Fruit fly (Drosophila melanogaster) whole organism, embryonic: Measurements from ENCODE around the gene mAcon1.
A peak's percentile ranks its signal among the peaks of the same experiment; 100 is the strongest.

Experiments
- Ada2b ChIP-seq: fragments of 200-800 bp; sonication (Bioruptor generic); IDR thresholded peaks from 2 replicates; pipeline ENCODE4 v1.3.6; 2022; ENCODE audit warnings: missing biosample characterization, missing genetic modification characterization
- Blimp-1 ChIP-seq: fragments of 200-800 bp; sonication (Bioruptor generic); optimal IDR thresholded peaks from 3 replicates; lab custom pipeline; 2018; ENCODE audit warnings: missing biosample characterization, missing genetic modification characterization, mild to moderate bottlenecking, moderate library complexity, missing genetic modification reagents
- CG10462 ChIP-seq: fragments of 200-800 bp; sonication (Bioruptor generic); optimal IDR thresholded peaks from 2 replicates; lab custom pipeline; 2016; ENCODE audit warnings: missing biosample characterization, missing genetic modification characterization
- CG10543 ChIP-seq: fragments of 200-800 bp; sonication (Bioruptor generic); optimal IDR thresholded peaks from 3 replicates; lab custom pipeline; 2017; ENCODE audit warnings: missing biosample characterization, mild to moderate bottlenecking, missing genetic modification characterization, moderate library complexity
- CG10959 ChIP-seq: fragments of 200-800 bp; sonication (Bioruptor generic); IDR thresholded peaks from 2 replicates; pipeline ENCODE4 v1.3.6; 2022; ENCODE audit warnings: missing biosample characterization, missing genetic modification characterization
- CG11456 ChIP-seq: fragments of 200-800 bp; sonication (Bioruptor generic); IDR thresholded peaks from 3 replicates; pipeline ENCODE4 v1.3.6; 2022; ENCODE audit warnings: missing biosample characterization, missing genetic modification characterization
- CG12236 ChIP-seq: fragments of 200-800 bp; sonication (Bioruptor generic); optimal IDR thresholded peaks from 2 replicates; lab custom pipeline; 2016; ENCODE audit warnings: missing biosample characterization, missing genetic modification characterization
- CG12299 ChIP-seq: fragments of 200-800 bp; sonication (Bioruptor generic); optimal IDR thresholded peaks from 2 replicates; lab custom pipeline; 2018; ENCODE audit warnings: missing biosample characterization, mild to moderate bottlenecking, missing genetic modification characterization
- CG1233 ChIP-seq: fragments of 200-800 bp; sonication (Bioruptor generic); optimal IDR thresholded peaks from 4 replicates; lab custom pipeline; 2018; ENCODE audit warnings: missing biosample characterization, mild to moderate bottlenecking, missing genetic modification characterization
- CG14014 ChIP-seq: fragments of 200-800 bp; sonication (Bioruptor generic); IDR thresholded peaks from 2 replicates; pipeline ENCODE4 v1.3.6; 2022; ENCODE audit warnings: missing biosample characterization, missing genetic modification characterization
- CG15269 ChIP-seq: fragments of 200-800 bp; sonication (Bioruptor generic); optimal IDR thresholded peaks from 2 replicates; lab custom pipeline; 2018; ENCODE audit warnings: missing biosample characterization, mild to moderate bottlenecking, missing genetic modification characterization, moderate library complexity
- CG15479 ChIP-seq: fragments of 200-800 bp; sonication (Bioruptor generic); optimal IDR thresholded peaks from 3 replicates; lab custom pipeline; 2019; ENCODE audit warnings: missing biosample characterization, mild to moderate bottlenecking, missing genetic modification characterization, moderate library complexity
- CG15696 ChIP-seq: fragments of 200-800 bp; sonication (Bioruptor generic); optimal IDR thresholded peaks from 2 replicates; lab custom pipeline; 2019; ENCODE audit warnings: missing biosample characterization, mild to moderate bottlenecking, missing genetic modification characterization, moderate library complexity
- CG16815 ChIP-seq: fragments of 200-800 bp; sonication (Bioruptor generic); optimal IDR thresholded peaks from 3 replicates; lab custom pipeline; 2017; ENCODE audit warnings: missing biosample characterization, mild to moderate bottlenecking, missing genetic modification characterization
- CG17568 ChIP-seq: fragments of 200-800 bp; sonication (Bioruptor generic); optimal IDR thresholded peaks from 2 replicates; lab custom pipeline; 2018; ENCODE audit warnings: missing biosample characterization, mild to moderate bottlenecking, missing genetic modification characterization, moderate library complexity
- CG1792 ChIP-seq: fragments of 200-800 bp; sonication (Bioruptor generic); optimal IDR thresholded peaks from 2 replicates; lab custom pipeline; 2016; ENCODE audit warnings: missing biosample characterization, missing genetic modification characterization
- CG2120 ChIP-seq: fragments of 200-800 bp; sonication (Bioruptor generic); optimal IDR thresholded peaks from 3 replicates; lab custom pipeline; 2016; ENCODE audit warnings: missing biosample characterization, missing genetic modification characterization
- CG2129 ChIP-seq: fragments of 200-800 bp; sonication (Bioruptor generic); IDR thresholded peaks from 2 replicates; pipeline ENCODE4 v1.3.6; 2022; ENCODE audit warnings: missing biosample characterization, missing genetic modification characterization; ENCODE audit not compliant: partially characterized antibody
- CG30020 ChIP-seq: fragments of 200-800 bp; optimal IDR thresholded peaks from 2 replicates; lab custom pipeline; 2019; ENCODE audit warnings: missing biosample characterization, mild to moderate bottlenecking, missing genetic modification characterization, moderate library complexity
- CG33213 ChIP-seq: fragments of 200-800 bp; sonication (Bioruptor generic); optimal IDR thresholded peaks from 3 replicates; lab custom pipeline; 2016; ENCODE audit warnings: missing biosample characterization, missing genetic modification characterization
- CG34376 ChIP-seq: fragments of 200-800 bp; sonication (Bioruptor generic); optimal IDR thresholded peaks from 2 replicates; lab custom pipeline; 2018; ENCODE audit warnings: missing biosample characterization, mild to moderate bottlenecking, missing genetic modification characterization
- CG3838 ChIP-seq: fragments of 200-800 bp; sonication (Bioruptor generic); optimal IDR thresholded peaks from 3 replicates; lab custom pipeline; 2016; ENCODE audit warnings: missing biosample characterization, missing genetic modification characterization
- CG3847 ChIP-seq: fragments of 200-800 bp; sonication (Bioruptor generic); IDR thresholded peaks from 2 replicates; pipeline ENCODE4 v1.3.6; 2022; ENCODE audit warnings: missing biosample characterization, missing genetic modification characterization
- CG9797 ChIP-seq: fragments of 200-800 bp; sonication (Bioruptor generic); optimal IDR thresholded peaks from 3 replicates; lab custom pipeline; 2018; ENCODE audit warnings: missing biosample characterization, mild to moderate bottlenecking, missing genetic modification characterization
- CHES-1-like ChIP-seq: fragments of 200-800 bp; sonication (Bioruptor generic); optimal IDR thresholded peaks from 2 replicates; lab custom pipeline; 2016; ENCODE audit warnings: missing biosample characterization, missing genetic modification characterization
- Hr3 ChIP-seq: fragments of 200-800 bp; sonication (Bioruptor generic); optimal IDR thresholded peaks from 3 replicates; lab custom pipeline; 2016; ENCODE audit warnings: missing biosample characterization, missing genetic modification characterization
- NfI ChIP-seq: fragments of 200-800 bp; sonication (Bioruptor generic); optimal IDR thresholded peaks from 3 replicates; lab custom pipeline; 2018; ENCODE audit warnings: missing biosample characterization, mild to moderate bottlenecking, missing genetic modification characterization, moderate library complexity
- Optix ChIP-seq: fragments of 200-800 bp; sonication (Bioruptor generic); IDR thresholded peaks from 3 replicates; pipeline ENCODE4 v1.3.6; 2022; ENCODE audit warnings: missing biosample characterization, missing genetic modification characterization
- Sry-β ChIP-seq: fragments of 200-800 bp; sonication (Bioruptor generic); optimal IDR thresholded peaks from 2 replicates; lab custom pipeline; 2018; ENCODE audit warnings: missing biosample characterization, mild to moderate bottlenecking, missing genetic modification characterization, moderate library complexity
- TFAM ChIP-seq: fragments of 200-800 bp; sonication (Bioruptor generic); optimal IDR thresholded peaks from 2 replicates; lab custom pipeline; 2017; ENCODE audit warnings: missing biosample characterization, missing genetic modification characterization, inconsistent platforms
- ab ChIP-seq: fragments of 200-800 bp; sonication (Bioruptor generic); optimal IDR thresholded peaks from 2 replicates; lab custom pipeline; 2016; ENCODE audit warnings: missing biosample characterization, missing genetic modification characterization
- ara ChIP-seq: fragments of 200-800 bp; sonication (Bioruptor generic); IDR thresholded peaks from 2 replicates; pipeline ENCODE4 v1.3.6; 2022; ENCODE audit warnings: missing biosample characterization, missing genetic modification characterization
- ase ChIP-seq: fragments of 200-800 bp; sonication (Bioruptor generic); IDR thresholded peaks from 3 replicates; pipeline ENCODE4 v1.3.6; 2022; ENCODE audit warnings: missing biosample characterization, missing genetic modification characterization
- cg ChIP-seq: fragments of 200-800 bp; sonication (Bioruptor generic); optimal IDR thresholded peaks from 3 replicates; lab custom pipeline; 2019; ENCODE audit warnings: missing biosample characterization, mild to moderate bottlenecking, missing genetic modification characterization, moderate library complexity
- chif ChIP-seq, 2 experiments: fragments of 200-800 bp; sonication (Bioruptor generic); optimal IDR thresholded peaks; 3 replicates each; lab custom pipeline; 2016; ENCODE audit warnings: missing biosample characterization in 2 of 2, missing genetic modification characterization in 2 of 2
- danr ChIP-seq: fragments of 200-800 bp; sonication (Bioruptor generic); IDR thresholded peaks from 2 replicates; pipeline ENCODE4 v1.3.6; 2022; ENCODE audit warnings: missing biosample characterization, missing genetic modification characterization
- fd102C ChIP-seq: fragments of 200-800 bp; sonication (Bioruptor generic); optimal IDR thresholded peaks from 2 replicates; lab custom pipeline; 2018; ENCODE audit warnings: missing biosample characterization, mild to moderate bottlenecking, missing genetic modification characterization, moderate library complexity
- ftz-f1 ChIP-seq: fragments of 200-800 bp; sonication (Bioruptor generic); optimal IDR thresholded peaks from 2 replicates; lab custom pipeline; 2016; ENCODE audit warnings: missing biosample characterization, missing genetic modification characterization
- gem ChIP-seq: fragments of 200-800 bp; sonication (Bioruptor generic); optimal IDR thresholded peaks from 2 replicates; lab custom pipeline; 2019; ENCODE audit warnings: missing biosample characterization, mild to moderate bottlenecking, missing genetic modification characterization, moderate library complexity
- knrl ChIP-seq: fragments of 200-800 bp; sonication (Bioruptor generic); IDR thresholded peaks from 3 replicates; pipeline ENCODE4 v1.3.6; 2022; ENCODE audit warnings: missing biosample characterization, missing genetic modification characterization; ENCODE audit not compliant: partially characterized antibody
- onecut ChIP-seq: fragments of 200-800 bp; sonication (Bioruptor generic); IDR thresholded peaks from 2 replicates; pipeline ENCODE4 v1.3.6; 2022; ENCODE audit warnings: missing biosample characterization, missing genetic modification characterization
- pan ChIP-seq, 4 experiments: fragments of >200 bp in 3 of 4; fragments of 200-800 bp in 1 of 4; sonication (Bioruptor generic) in 1 of 4; optimal IDR thresholded peaks in 3 of 4; IDR thresholded peaks in 1 of 4; 2 replicates each; pipeline versions ENCODE4 v1.3.6 to Lab custom; 2017 to 2022; ENCODE audit warnings: missing biosample characterization in 2 of 4, missing genetic modification characterization in 2 of 4, mixed read lengths in 1 of 4
- pho ChIP-seq: fragments of 200-800 bp; sonication (Bioruptor generic); optimal IDR thresholded peaks from 2 replicates; lab custom pipeline; 2016; ENCODE audit warnings: missing biosample characterization, missing genetic modification characterization
- row ChIP-seq: fragments of 200-800 bp; sonication (Bioruptor generic); IDR thresholded peaks from 3 replicates; pipeline ENCODE4 v1.3.6; 2022; ENCODE audit warnings: missing biosample characterization, missing genetic modification characterization
- ssp ChIP-seq: fragments of 200-800 bp; sonication (Bioruptor generic); IDR thresholded peaks from 2 replicates; pipeline ENCODE4 v1.3.6; 2022; ENCODE audit warnings: missing biosample characterization, missing genetic modification characterization
- trem ChIP-seq: fragments of 200-800 bp; optimal IDR thresholded peaks from 3 replicates; lab custom pipeline; 2019; ENCODE audit warnings: missing biosample characterization, mild to moderate bottlenecking, missing genetic modification characterization, moderate library complexity
- twi ChIP-seq: fragments of 200-800 bp; optimal IDR thresholded peaks from 2 replicates; lab custom pipeline; 2019; ENCODE audit warnings: missing biosample characterization, mild to moderate bottlenecking, missing genetic modification characterization, moderate library complexity
- wor ChIP-seq: fragments of 200-800 bp; sonication (Bioruptor generic); IDR thresholded peaks from 2 replicates; pipeline ENCODE4 v1.3.6; 2022; ENCODE audit warnings: missing biosample characterization, missing genetic modification characterization
- zen2 ChIP-seq: fragments of 200-800 bp; sonication (Bioruptor generic); IDR thresholded peaks from 3 replicates; pipeline ENCODE4 v1.3.6; 2022; ENCODE audit warnings: missing biosample characterization, missing genetic modification characterization; ENCODE audit not compliant: partially characterized antibody
- zfh1 ChIP-seq: fragments of 200-800 bp; sonication (Bioruptor generic); IDR thresholded peaks from 3 replicates; pipeline ENCODE4 v1.3.6; 2022; ENCODE audit warnings: missing biosample characterization, missing genetic modification characterization

mAcon1 gene

dm6 chr2L:21221114-21221578, 52.8 kb downstream of the mAcon1 start, which contains the start of gene CG8677 (continued):
- TF ChIP-seq ab (GFP tag; lab: Kevin White, UChicago) (no peak), CG12299 (peak; percentile 13), Optix (GFP tag; lab: Robert Waterston, UW) (no peak), danr (GFP tag; lab: Robert Waterston, UW) (peak; percentile 15; the same call in 1 of the 2 replicates), CG12236 (GFP tag; lab: Kevin White, UChicago) (no peak), knrl (GFP tag; lab: Robert Waterston, UW) (peak; percentile 17; the same call in 1 of the 3 replicates), CG1233 (no peak), row (GFP tag; lab: Robert Waterston, UW) (peak; percentile 75), CG30020 (peak; percentile 11), zen2 (no peak), CG2120 (GFP tag; lab: Kevin White, UChicago) (no peak), Hr3 (GFP tag; lab: Kevin White, UChicago) (no peak), onecut (no peak), CG15696 (tag; lab: Kevin White, UChicago) (no peak), CG11456 (no peak), ara (GFP tag; lab: Robert Waterston, UW) (0 out of 2 replicates have a peak, but pooled peaks have one; percentile 13), TFAM (no peak), chif (GFP tag; optimal IDR thresholded peaks at IDR 0.05; lab: Kevin White, UChicago) (no peak), fd102C (GFP tag; lab: Kevin White, UChicago) (no peak), trem (tag; lab: Kevin White, UChicago) (peak; percentile 99), CG15269 (no peak), CG10543 (no peak), CG10462 (GFP tag; lab: Kevin White, UChicago) (no peak), CG1792 (GFP tag; lab: Kevin White, UChicago) (no peak), Sry-β (GFP tag; lab: Kevin White, UChicago) (no peak), CG16815 (GFP tag; lab: Kevin White, UChicago) (no peak), CHES-1-like (GFP tag; lab: Kevin White, UChicago) (peak; percentile 28), CG17568 (no peak), twi (tag; lab: Kevin White, UChicago) (no peak), CG33213 (GFP tag; lab: Kevin White, UChicago) (peak; percentile 81), CG10959 (no peak), gem (tag; lab: Kevin White, UChicago) (no peak), cg (GFP tag; lab: Kevin White, UChicago) (no peak), NfI (no peak), pho (GFP tag; lab: Kevin White, UChicago) (no peak), CG3847 (GFP tag; lab: Robert Waterston, UW) (peak; percentile 56; the same call in 1 of the 2 replicates), zfh1 (0 out of 3 replicates have a peak, but pooled peaks have one; percentile 9), CG34376 (GFP tag; lab: Kevin White, UChicago) (no peak), ftz-f1 (no peak), wor (GFP tag; lab: Robert Waterston, UW) (no peak), Blimp-1 (GFP tag; lab: Kevin White, UChicago) (no peak), ssp (no peak), CG9797 (GFP tag; lab: Kevin White, UChicago) (peak; percentile 84), CG14014 (GFP tag; lab: Robert Waterston, UW) (0 out of 2 replicates have a peak, but pooled peaks have one; percentile 20), CG2129 (GFP tag; lab: Robert Waterston, UW) (no peak), CG3838 (GFP tag; lab: Kevin White, UChicago) (no peak), ase (no peak), CG15479 (GFP tag; lab: Kevin White, UChicago) (no peak), Ada2b (no peak), pan (optimal IDR thresholded peaks at IDR 0.05; lab: Kevin White, UChicago) (no peak), pan (GFP tag; optimal IDR thresholded peaks at IDR 0.05 in 1 of 2, IDR thresholded peaks at IDR 0.05 in 1 of 2) (no peak)
